Worm (Caenorhabditis elegans): ENCODE results near the gene K11H12.11.

ce11 chrIV:719351-719750 lies 49.0 kb upstream of the K11H12.11 start, which contains the start of gene Y55F3C.10:
- TF ChIP-seq nhr-11 (tag; optimal IDR thresholded peaks at IDR 0.05) (no peak), F49E8.2 (tag; optimal IDR thresholded peaks at IDR 0.05; ENCODE audit: borderline replicate concordance) (no peak), ceh-20 (GFP tag; IDR thresholded peaks at IDR 0.05) (no peak), spr-1 (tag; optimal IDR thresholded peaks at IDR 0.05) (no peak), F44E2.7 (GFP tag; IDR thresholded peaks at IDR 0.05) (no peak), spr-3 (GFP tag; optimal IDR thresholded peaks at IDR 0.05) (no peak)

Measured in whole organism, L4 larva.